Worm (Caenorhabditis elegans): ENCODE results near the gene twk-13.

The twk-13 gene

DNA sequence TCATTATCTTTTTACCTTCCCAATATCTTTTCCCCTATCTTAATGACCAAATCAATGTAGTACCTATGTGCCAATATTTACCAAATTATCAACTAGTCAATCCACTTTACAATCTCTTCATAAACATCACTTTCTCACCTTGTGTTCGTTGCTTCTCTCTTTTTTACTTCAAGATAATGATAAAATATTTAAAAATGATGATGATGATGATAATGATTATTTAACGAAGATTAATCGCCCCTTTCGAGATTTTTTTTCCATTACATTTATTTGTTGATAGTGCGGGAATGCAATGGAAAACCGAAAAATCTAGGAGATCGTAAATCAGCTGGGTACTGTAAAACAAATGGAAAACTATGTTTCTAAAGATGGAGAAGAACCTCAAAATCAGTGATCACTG, 43.7 kb downstream of the twk-13 start:
- TF ChIP-seq W03F9.2 (tag; optimal IDR thresholded peaks at IDR 0.05) (no peak), him-1 (tag; optimal IDR thresholded peaks at IDR 0.05) (no peak), dao-5 (tag; optimal IDR thresholded peaks at IDR 0.05) (no peak)

DNA sequence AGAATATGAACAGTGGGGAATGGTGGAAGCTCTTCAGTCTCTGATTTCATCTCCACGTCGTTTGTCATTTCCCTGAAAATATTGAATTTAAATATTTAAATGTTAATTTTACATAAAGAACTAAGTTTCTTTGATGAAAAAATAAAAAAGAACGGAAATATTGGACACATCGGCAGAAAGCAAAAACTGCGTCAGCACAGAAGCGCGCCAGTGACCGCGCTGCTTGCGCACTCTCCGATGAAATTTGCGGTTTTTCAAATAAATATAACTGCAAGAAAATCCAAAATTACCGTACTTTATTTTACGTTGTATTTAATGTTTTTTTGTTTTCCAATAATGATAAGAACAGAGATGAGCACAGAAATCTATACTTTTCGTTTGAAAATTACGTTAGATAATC, 46.2 kb downstream of the twk-13 start, which contains the start of the genes srpa-68 and srh-16:
TSS of gene srpa-68 (minus strand) at position 72 of the 400 bp plus-strand sequence.
TSS of gene srh-16 (plus strand) at position 275 of the 400 bp plus-strand sequence.
- TF ChIP-seq dao-5 (tag; optimal IDR thresholded peaks at IDR 0.05) (no peak), W03F9.2 (tag; optimal IDR thresholded peaks at IDR 0.05) (peak; percentile 92), him-1 (tag; optimal IDR thresholded peaks at IDR 0.05) (peak; percentile 73)

DNA sequence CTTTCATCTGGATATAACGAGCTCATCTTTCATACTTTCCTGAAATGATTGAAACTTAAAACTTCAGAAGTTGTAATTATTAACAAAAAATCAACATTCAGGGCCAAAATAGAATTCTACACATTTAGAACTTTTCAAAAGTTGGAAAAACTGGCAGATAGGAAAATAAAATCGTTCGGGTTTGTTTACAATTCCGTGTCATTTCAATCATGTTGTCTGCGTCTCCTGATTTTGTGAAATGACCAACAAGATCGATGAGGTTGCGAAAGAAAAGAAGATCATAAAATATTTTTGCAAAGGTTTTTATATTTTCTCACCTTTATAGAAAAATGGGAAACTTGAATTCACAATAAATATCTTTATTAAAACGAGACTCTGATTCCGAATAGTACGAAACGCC, 49.2 kb downstream of the twk-13 start, which contains the start of gene rskd-1:
TSS of gene rskd-1 (minus strand) at position 39 of the 400 bp plus-strand sequence.
- TF ChIP-seq W03F9.2 (tag; optimal IDR thresholded peaks at IDR 0.05) = no peak
- no peak for TF ChIP-seq dao-5 (tag; optimal IDR thresholded peaks at IDR 0.05)
- no peak for TF ChIP-seq him-1 (tag; optimal IDR thresholded peaks at IDR 0.05)

ce11 chrV:12287667-12288066, 50.1 kb downstream of the twk-13 start:
- TF ChIP-seq him-1 (tag; optimal IDR thresholded peaks at IDR 0.05) = no peak

- no peak for TF ChIP-seq dao-5 (tag; optimal IDR thresholded peaks at IDR 0.05)
- TF ChIP-seq him-1 (tag; optimal IDR thresholded peaks at IDR 0.05) = no peak
- no peak for TF ChIP-seq W03F9.2 (tag; optimal IDR thresholded peaks at IDR 0.05)
Measured at ce11 chrV:12283187-12283586, 54.6 kb downstream of the twk-13 start, which contains the start of gene F55C5.10. Gene F55C5.10 (plus strand): TSS chrV:12283487.

- TF ChIP-seq dao-5 (tag; optimal IDR thresholded peaks at IDR 0.05) (no peak), W03F9.2 (tag; optimal IDR thresholded peaks at IDR 0.05) (no peak), him-1 (tag; optimal IDR thresholded peaks at IDR 0.05) (no peak)
Measured at ce11 chrV:12281508-12281907, 56.3 kb downstream of the twk-13 start.

ce11 chrV:12276946-12277345, 60.8 kb downstream of the twk-13 start, which contains the start of gene bnc-1:
Gene bnc-1 (minus strand): TSS chrV:12277046.
- TF ChIP-seq dao-5 (tag; optimal IDR thresholded peaks at IDR 0.05) = no peak
- no peak for TF ChIP-seq W03F9.2 (tag; optimal IDR thresholded peaks at IDR 0.05)
- no peak for TF ChIP-seq him-1 (tag; optimal IDR thresholded peaks at IDR 0.05)

DNA sequence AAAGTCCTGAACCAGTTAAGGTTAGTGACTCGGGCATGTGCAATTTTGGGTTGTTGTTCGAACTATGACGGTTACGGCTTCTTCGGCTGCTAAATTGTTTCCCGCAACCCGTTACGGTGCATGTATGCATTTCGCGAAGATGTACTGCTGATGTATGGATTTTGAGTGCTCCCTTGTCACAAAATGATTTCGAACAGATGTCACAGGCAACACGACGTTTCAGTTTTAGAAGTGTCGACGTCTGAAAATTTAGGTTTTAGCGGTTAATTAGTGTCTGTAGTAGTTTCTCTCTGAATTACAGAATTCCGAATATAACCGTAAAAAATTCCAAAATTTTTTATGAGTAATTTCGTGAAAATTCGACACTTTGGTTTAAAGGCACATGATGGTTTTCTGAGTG, 62.1 kb downstream of the twk-13 start:
- TF ChIP-seq him-1 (tag; optimal IDR thresholded peaks at IDR 0.05) = no peak
- TF ChIP-seq W03F9.2 (tag; optimal IDR thresholded peaks at IDR 0.05) = no peak
- TF ChIP-seq dao-5 (tag; optimal IDR thresholded peaks at IDR 0.05) = no peak

DNA sequence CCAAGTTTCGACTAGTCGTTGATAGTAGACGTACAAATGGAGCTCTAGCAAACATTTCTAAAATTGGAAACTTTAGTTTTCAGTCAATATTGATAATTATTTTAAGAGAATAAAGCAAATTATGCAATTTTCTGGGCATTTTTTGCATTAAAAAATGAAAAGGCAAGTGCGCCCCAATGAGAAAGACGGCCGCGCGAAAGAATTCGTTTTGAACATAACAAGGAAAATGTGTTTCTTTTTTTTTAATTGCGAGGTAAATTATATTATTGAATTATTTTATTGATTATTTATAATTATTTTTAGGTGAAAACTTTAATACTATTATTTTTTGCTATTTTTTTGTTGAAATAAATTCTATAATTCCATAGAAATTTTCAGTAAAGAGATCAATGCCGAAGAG, 66.3 kb downstream of the twk-13 start, which contains the start of the genes tsfm-1 and capg-2:
TSS of gene tsfm-1 (minus strand) at position 57 of the 400 bp plus-strand sequence.
TSS of gene capg-2 (plus strand) at position 379 of the 400 bp plus-strand sequence.
- TF ChIP-seq dao-5 (tag; optimal IDR thresholded peaks at IDR 0.05) (no peak), W03F9.2 (tag; optimal IDR thresholded peaks at IDR 0.05) (peak; percentile 19), him-1 (tag; optimal IDR thresholded peaks at IDR 0.05) (no peak)

All from whole organism, L4/young adult.